Fruit fly (Drosophila melanogaster): ENCODE results near the gene CG13996.

DNA sequence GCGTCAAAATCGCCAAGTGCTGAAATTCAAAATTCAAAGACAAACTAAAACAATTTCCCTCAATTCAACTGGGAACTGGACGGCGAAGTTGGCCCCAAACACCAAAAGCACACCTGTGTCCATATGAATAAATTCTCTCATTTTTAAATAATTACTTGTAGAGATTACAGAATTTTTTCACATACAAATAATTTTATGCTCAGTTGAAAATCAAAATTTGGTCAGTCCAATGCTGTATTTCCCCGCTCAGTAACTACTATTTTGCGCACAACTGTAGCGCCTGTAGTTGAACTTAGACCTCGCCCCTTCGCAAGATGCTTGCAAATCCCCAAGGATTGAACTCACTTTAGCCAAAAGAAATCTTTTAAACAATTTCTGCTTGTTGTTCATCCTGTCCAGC is 8.1 kb downstream of the CG13996 start:
- no peak for TF ChIP-seq Abd-B (GFP tag; optimal IDR thresholded peaks at IDR 0.05)
- no peak for TF ChIP-seq ey (GFP tag; optimal IDR thresholded peaks at IDR 0.05)
- no peak for TF ChIP-seq Hr78 (GFP tag; optimal IDR thresholded peaks at IDR 0.05)
- TF ChIP-seq OdsH (GFP tag; optimal IDR thresholded peaks at IDR 0.05): no peak
- TF ChIP-seq Mio (GFP tag; optimal IDR thresholded peaks at IDR 0.05): no peak
- no peak for TF ChIP-seq sage (GFP tag; optimal IDR thresholded peaks at IDR 0.05)
- TF ChIP-seq h (GFP tag; optimal IDR thresholded peaks at IDR 0.05): no peak
- TF ChIP-seq CG9705 (GFP tag; optimal IDR thresholded peaks at IDR 0.05): no peak
- no peak for TF ChIP-seq Myc (optimal IDR thresholded peaks at IDR 0.05)
- no peak for TF ChIP-seq Jra (GFP tag; optimal IDR thresholded peaks at IDR 0.05)
- no peak for TF ChIP-seq rgr (GFP tag; optimal IDR thresholded peaks at IDR 0.05)
- no peak for TF ChIP-seq Dfd (GFP tag; optimal IDR thresholded peaks at IDR 0.05)
